Worm (Caenorhabditis elegans) whole organism, L4/young adult: ENCODE measurements around the gene R148.7.

ENCODE experiments used
- W03F9.2 ChIP-seq: fragments of 150-350 bp; optimal IDR thresholded peaks from 2 replicates; lab custom pipeline; 2014; ENCODE audit warnings: missing biosample characterization, missing genetic modification characterization
- dao-5 ChIP-seq: sonication (generic microtip); optimal IDR thresholded peaks from 2 replicates; lab custom pipeline; 2016; ENCODE audit warnings: missing genotype, missing genetic modification characterization, moderate library complexity, missing compliant biosample characterization
- him-1 ChIP-seq: sonication (generic microtip); optimal IDR thresholded peaks from 2 replicates; lab custom pipeline; 2016; ENCODE audit warnings: missing genotype, missing genetic modification reagents, missing genetic modification characterization, missing compliant biosample characterization

ce11 chrIII:3179855-3180254, 18.4 kb downstream of the R148.7 start:
- no peak for TF ChIP-seq him-1 (tag; lab: Kevin White, UChicago)
- no peak for TF ChIP-seq W03F9.2 (tag; lab: Kevin White, UChicago)
- no peak for TF ChIP-seq dao-5 (tag; lab: Kevin White, UChicago)
